Worm (Caenorhabditis elegans): Measurements from ENCODE around the gene F15G9.6.

ce11 chrX:9742058-9742457 is 32.5 kb downstream of the F15G9.6 start:
- TF ChIP-seq dao-5 (tag; optimal IDR thresholded peaks at IDR 0.05) (no peak), W03F9.2 (tag; optimal IDR thresholded peaks at IDR 0.05) (no peak)

All from whole organism, L4/young adult.